Fruit fly (Drosophila melanogaster) whole organism, embryonic: ENCODE measurements around the gene CG14120.

Experiments
- Abd-B ChIP-seq: fragments of 200-800 bp; sonication (Bioruptor generic); optimal IDR thresholded peaks from 2 replicates; lab custom pipeline; 2018; ENCODE audit warnings: missing biosample characterization, mild to moderate bottlenecking, missing genetic modification characterization, moderate library complexity
- Ada2b ChIP-seq: fragments of 200-800 bp; sonication (Bioruptor generic); IDR thresholded peaks from 2 replicates; pipeline ENCODE4 v1.3.6; 2022; ENCODE audit warnings: missing biosample characterization, missing genetic modification characterization
- CG10565 ChIP-seq: fragments of 200-800 bp; sonication (Bioruptor generic); optimal IDR thresholded peaks from 3 replicates; lab custom pipeline; 2016; ENCODE audit warnings: missing biosample characterization, mild to moderate bottlenecking, missing genetic modification characterization
- CG11696 ChIP-seq: fragments of 200-800 bp; sonication (Bioruptor generic); IDR thresholded peaks from 2 replicates; pipeline ENCODE4 v1.3.6; 2022; ENCODE audit warnings: missing biosample characterization, missing genetic modification characterization
- CG1602 ChIP-seq: fragments of 200-800 bp; sonication (Bioruptor generic); optimal IDR thresholded peaks from 3 replicates; lab custom pipeline; 2016; ENCODE audit warnings: missing biosample characterization, missing genetic modification characterization
- CG16863 ChIP-seq: fragments of 200-800 bp; sonication (Bioruptor generic); optimal IDR thresholded peaks from 3 replicates; lab custom pipeline; 2016; ENCODE audit warnings: missing biosample characterization, missing genetic modification characterization
- CG17612 ChIP-seq: fragments of 200-800 bp; sonication (Bioruptor generic); IDR thresholded peaks from 2 replicates; pipeline ENCODE4 v1.3.6; 2022; ENCODE audit warnings: missing biosample characterization, missing genetic modification characterization
- CG18476 ChIP-seq: fragments of 200-800 bp; sonication (Bioruptor generic); optimal IDR thresholded peaks from 2 replicates; lab custom pipeline; 2016; ENCODE audit warnings: missing biosample characterization, mild to moderate bottlenecking, missing genetic modification characterization
- CG33213 ChIP-seq: fragments of 200-800 bp; sonication (Bioruptor generic); optimal IDR thresholded peaks from 3 replicates; lab custom pipeline; 2016; ENCODE audit warnings: missing biosample characterization, missing genetic modification characterization
- CG3407 ChIP-seq: fragments of 200-800 bp; sonication (Bioruptor generic); optimal IDR thresholded peaks from 2 replicates; lab custom pipeline; 2018; ENCODE audit warnings: missing biosample characterization, mild to moderate bottlenecking, missing genetic modification characterization
- CG34422 ChIP-seq: fragments of 200-800 bp; sonication (Bioruptor generic); IDR thresholded peaks from 3 replicates; pipeline ENCODE4 v1.3.6; 2022; ENCODE audit warnings: missing biosample characterization, missing genetic modification characterization
- CG3847 ChIP-seq: fragments of 200-800 bp; sonication (Bioruptor generic); IDR thresholded peaks from 2 replicates; pipeline ENCODE4 v1.3.6; 2022; ENCODE audit warnings: missing biosample characterization, missing genetic modification characterization
- CG6683 ChIP-seq: fragments of 200-800 bp; sonication (Bioruptor generic); optimal IDR thresholded peaks from 2 replicates; lab custom pipeline; 2017; ENCODE audit warnings: missing biosample characterization, mild to moderate bottlenecking, missing genetic modification characterization, missing genetic modification reagents
- CG7372 ChIP-seq: fragments of 200-800 bp; sonication (Bioruptor generic); IDR thresholded peaks from 2 replicates; pipeline ENCODE4 v1.3.6; 2022; ENCODE audit warnings: missing biosample characterization, missing genetic modification characterization
- CG9215 ChIP-seq: fragments of 200-800 bp; sonication (Bioruptor generic); IDR thresholded peaks from 2 replicates; pipeline ENCODE4 v1.3.6; 2022; ENCODE audit warnings: missing biosample characterization, missing genetic modification characterization
- CTCF ChIP-seq: fragments of 200-800 bp; sonication (Bioruptor generic); optimal IDR thresholded peaks from 2 replicates; lab custom pipeline; 2017; ENCODE audit warnings: missing biosample characterization, mild to moderate bottlenecking, missing genetic modification characterization, moderate library complexity
- Elba2 ChIP-seq: fragments of 200-800 bp; sonication (Bioruptor generic); optimal IDR thresholded peaks from 3 replicates; lab custom pipeline; 2016; ENCODE audit warnings: missing biosample characterization, missing genetic modification characterization
- Gug ChIP-seq: fragments of 200-800 bp; sonication (Bioruptor generic); IDR thresholded peaks from 4 replicates; pipeline ENCODE4 v1.3.6; 2022; ENCODE audit warnings: missing biosample characterization, missing genetic modification characterization
- HLH4C ChIP-seq: fragments of 200-800 bp; sonication (Bioruptor generic); IDR thresholded peaks from 3 replicates; pipeline ENCODE4 v1.3.6; 2022; ENCODE audit warnings: missing biosample characterization, missing genetic modification characterization; ENCODE audit not compliant: partially characterized antibody
- NC2α ChIP-seq: fragments of 200-800 bp; sonication (Bioruptor generic); optimal IDR thresholded peaks from 2 replicates; lab custom pipeline; 2016; ENCODE audit warnings: missing biosample characterization, missing genetic modification characterization
- Nf-YC ChIP-seq: fragments of 200-800 bp; optimal IDR thresholded peaks from 3 replicates; lab custom pipeline; 2019; ENCODE audit warnings: missing biosample characterization, mild to moderate bottlenecking, missing genetic modification characterization, moderate library complexity
- Poxn ChIP-seq: fragments of 200-800 bp; sonication (Bioruptor generic); IDR thresholded peaks from 2 replicates; pipeline ENCODE4 v1.3.6; 2022; ENCODE audit warnings: missing biosample characterization, missing genetic modification characterization
- Stat92E ChIP-seq, 3 experiments: fragments of >200 bp in 2 of 3; fragments of 200-800 bp in 1 of 3; sonication (Bioruptor generic) in 1 of 3; optimal IDR thresholded peaks; 2 replicates each; lab custom pipeline; 2017 to 2019; ENCODE audit warnings: missing biosample characterization in 3 of 3, missing genetic modification characterization in 3 of 3, mild to moderate bottlenecking in 1 of 3, moderate library complexity in 1 of 3
- abd-A ChIP-seq: fragments of 200-800 bp; sonication (Bioruptor generic); optimal IDR thresholded peaks from 3 replicates; lab custom pipeline; 2019; ENCODE audit warnings: missing biosample characterization, mild to moderate bottlenecking, missing genetic modification characterization, moderate library complexity
- ac ChIP-seq: fragments of 200-800 bp; sonication (Bioruptor generic); optimal IDR thresholded peaks from 3 replicates; lab custom pipeline; 2017; ENCODE audit warnings: missing biosample characterization, mild to moderate bottlenecking, missing genetic modification characterization
- br ChIP-seq: fragments of >200 bp; optimal IDR thresholded peaks from 2 replicates; lab custom pipeline; 2017
- cas ChIP-seq: fragments of 200-800 bp; sonication (Bioruptor generic); IDR thresholded peaks from 2 replicates; pipeline ENCODE4 v1.3.6; 2022; ENCODE audit warnings: missing biosample characterization, missing genetic modification characterization
- corto ChIP-seq: fragments of 200-800 bp; sonication (Bioruptor generic); optimal IDR thresholded peaks from 2 replicates; lab custom pipeline; 2016; ENCODE audit warnings: missing biosample characterization, mild to moderate bottlenecking, missing genetic modification characterization, moderate library complexity
- croc ChIP-seq: fragments of 200-800 bp; sonication (Bioruptor generic); conservative IDR thresholded peaks from 3 replicates; pipeline ENCODE4 v1.3.6; 2022; ENCODE audit warnings: missing biosample characterization, missing genetic modification characterization
- disco-r ChIP-seq: fragments of 200-800 bp; sonication (Bioruptor generic); optimal IDR thresholded peaks from 2 replicates; lab custom pipeline; 2016; ENCODE audit warnings: missing biosample characterization, missing genetic modification characterization
- en ChIP-seq: fragments of 200-800 bp; sonication (Bioruptor generic); optimal IDR thresholded peaks from 2 replicates; lab custom pipeline; 2016; ENCODE audit warnings: missing biosample characterization, missing genetic modification characterization
- exex ChIP-seq: fragments of 200-800 bp; sonication (Bioruptor generic); optimal IDR thresholded peaks from 4 replicates; lab custom pipeline; 2018; ENCODE audit warnings: missing biosample characterization, mild to moderate bottlenecking, missing genetic modification characterization, moderate library complexity
- gsb-n ChIP-seq: fragments of 200-800 bp; sonication (Bioruptor generic); optimal IDR thresholded peaks from 3 replicates; lab custom pipeline; 2018; ENCODE audit warnings: missing biosample characterization, mild to moderate bottlenecking, missing genetic modification characterization
- ind ChIP-seq: fragments of 200-800 bp; sonication (Bioruptor generic); optimal IDR thresholded peaks from 3 replicates; lab custom pipeline; 2016; ENCODE audit warnings: missing biosample characterization, missing genetic modification characterization
- kah ChIP-seq: fragments of 200-800 bp; sonication (Bioruptor generic); optimal IDR thresholded peaks from 2 replicates; lab custom pipeline; 2018; ENCODE audit warnings: missing biosample characterization, mild to moderate bottlenecking, missing genetic modification characterization
- lbe ChIP-seq: fragments of 200-800 bp; sonication (Bioruptor generic); optimal IDR thresholded peaks from 2 replicates; lab custom pipeline; 2016; ENCODE audit warnings: missing biosample characterization, mild to moderate bottlenecking, missing genetic modification characterization
- lilli ChIP-seq: fragments of 200-800 bp; sonication (Bioruptor generic); optimal IDR thresholded peaks from 3 replicates; lab custom pipeline; 2016; ENCODE audit warnings: missing biosample characterization, missing genetic modification characterization
- lmd ChIP-seq: fragments of 200-800 bp; sonication (Bioruptor generic); IDR thresholded peaks from 2 replicates; pipeline ENCODE4 v1.3.6; 2022; ENCODE audit warnings: missing biosample characterization, missing genetic modification characterization
- luna ChIP-seq: fragments of 200-800 bp; sonication (Bioruptor generic); optimal IDR thresholded peaks from 2 replicates; lab custom pipeline; 2016; ENCODE audit warnings: missing biosample characterization, missing genetic modification characterization
- mam ChIP-seq: fragments of 200-800 bp; sonication (Bioruptor generic); optimal IDR thresholded peaks from 3 replicates; lab custom pipeline; 2016; ENCODE audit warnings: missing biosample characterization, missing genetic modification characterization
- pho ChIP-seq: fragments of 200-800 bp; sonication (Bioruptor generic); optimal IDR thresholded peaks from 2 replicates; lab custom pipeline; 2016; ENCODE audit warnings: missing biosample characterization, missing genetic modification characterization
- sd ChIP-seq: fragments of 200-800 bp; sonication (Bioruptor generic); optimal IDR thresholded peaks from 3 replicates; lab custom pipeline; 2018; ENCODE audit warnings: missing biosample characterization, mild to moderate bottlenecking, missing genetic modification characterization, moderate library complexity
- seq ChIP-seq: fragments of 200-800 bp; sonication (Bioruptor generic); IDR thresholded peaks from 2 replicates; pipeline ENCODE4 v1.3.6; 2022; ENCODE audit warnings: missing biosample characterization, missing genetic modification characterization
- stc ChIP-seq: fragments of 200-800 bp; sonication (Bioruptor generic); IDR thresholded peaks from 2 replicates; pipeline ENCODE4 v1.3.6; 2022; ENCODE audit warnings: missing biosample characterization, missing genetic modification characterization
- tap ChIP-seq: fragments of 200-800 bp; optimal IDR thresholded peaks from 3 replicates; lab custom pipeline; 2019; ENCODE audit warnings: missing biosample characterization, mild to moderate bottlenecking, missing genetic modification characterization, moderate library complexity
- tin ChIP-seq: fragments of 200-800 bp; sonication (Bioruptor generic); optimal IDR thresholded peaks from 3 replicates; lab custom pipeline; 2016; ENCODE audit warnings: missing biosample characterization, missing genetic modification characterization
- tio ChIP-seq: fragments of 200-800 bp; sonication (Bioruptor generic); optimal IDR thresholded peaks from 2 replicates; lab custom pipeline; 2017; ENCODE audit warnings: missing biosample characterization, missing genetic modification characterization, inconsistent platforms
- tna ChIP-seq: fragments of 200-800 bp; sonication (Bioruptor generic); IDR thresholded peaks from 2 replicates; pipeline ENCODE4 v1.3.6; 2022; ENCODE audit warnings: missing biosample characterization, missing genetic modification characterization; ENCODE audit not compliant: partially characterized antibody
- toy ChIP-seq: fragments of 200-800 bp; sonication (Bioruptor generic); IDR thresholded peaks from 2 replicates; pipeline ENCODE4 v1.3.6; 2022; ENCODE audit warnings: missing biosample characterization, missing genetic modification characterization
- vfl ChIP-seq: fragments of 200-800 bp; sonication (Bioruptor generic); optimal IDR thresholded peaks from 2 replicates; lab custom pipeline; 2016; ENCODE audit warnings: missing biosample characterization, missing genetic modification characterization
- wor ChIP-seq: fragments of 200-800 bp; sonication (Bioruptor generic); IDR thresholded peaks from 2 replicates; pipeline ENCODE4 v1.3.6; 2022; ENCODE audit warnings: missing biosample characterization, missing genetic modification characterization

The CG14120 gene

dm6 chr3L:12843056-12843799 is 41.6 kb upstream of the CG14120 start, which contains the start of gene nebu (continued):
- peak; percentile 98 for TF ChIP-seq mam (GFP tag; lab: Kevin White, UChicago)
- TF ChIP-seq br (lab: Kevin White, UChicago) = no peak
- no peak for TF ChIP-seq tna (GFP tag; lab: Robert Waterston, UW)
- peak; percentile 95 for TF ChIP-seq Gug
- TF ChIP-seq Stat92E (GFP tag; optimal IDR thresholded peaks at IDR 0.05; lab: Kevin White, UChicago) = no peak
- TF ChIP-seq ac (GFP tag; lab: Kevin White, UChicago) = peak; percentile 62
- peak; percentile 91 for TF ChIP-seq toy (GFP tag; lab: Robert Waterston, UW)
- TF ChIP-seq HLH4C (GFP tag; lab: Robert Waterston, UW) = no peak
- peak; percentile 94 for TF ChIP-seq tio (GFP tag; lab: Kevin White, UChicago)
- peak; percentile 94 for TF ChIP-seq CG9215
- peak; percentile 84 for TF ChIP-seq wor
- no peak for TF ChIP-seq Abd-B
- TF ChIP-seq abd-A (tag; lab: Kevin White, UChicago) = peak; percentile 90
- TF ChIP-seq pho (GFP tag; lab: Kevin White, UChicago) = peak; percentile 99
- TF ChIP-seq lilli (GFP tag; lab: Kevin White, UChicago) = peak; percentile 98
- peak; percentile 96 for TF ChIP-seq CG34422 (GFP tag; lab: Robert Waterston, UW)
- peak; percentile 95 for TF ChIP-seq CG6683
- TF ChIP-seq seq (GFP tag; lab: Robert Waterston, UW) = peak; percentile 94
- TF ChIP-seq CTCF (GFP tag; lab: Kevin White, UChicago) = peak; percentile 38
- TF ChIP-seq CG17612 (GFP tag; lab: Robert Waterston, UW) = peak; percentile 95
- TF ChIP-seq corto (GFP tag; lab: Kevin White, UChicago) = peak; percentile 98
- TF ChIP-seq ind (GFP tag; lab: Kevin White, UChicago) = peak; percentile 97
- TF ChIP-seq en (GFP tag; lab: Kevin White, UChicago) = peak; percentile 90
- peak; percentile 80 for TF ChIP-seq croc (GFP tag; lab: Robert Waterston, UW)
- TF ChIP-seq CG1602 = peak; percentile 91
- TF ChIP-seq NC2α (GFP tag; lab: Kevin White, UChicago) = peak; percentile 91
- peak; percentile 95 for TF ChIP-seq stc (GFP tag; lab: Robert Waterston, UW)
- TF ChIP-seq CG3847 = peak; percentile 96
- TF ChIP-seq CG10565 (GFP tag; lab: Kevin White, UChicago) = peak; percentile 83
- peak; percentile 93 for TF ChIP-seq CG16863 (GFP tag; lab: Kevin White, UChicago)
- TF ChIP-seq vfl (GFP tag; lab: Kevin White, UChicago) = peak; percentile 95
- peak; percentile 96 for TF ChIP-seq CG33213 (GFP tag; lab: Kevin White, UChicago)
- peak; percentile 97 for TF ChIP-seq lbe (GFP tag; lab: Kevin White, UChicago)
- peak; percentile 83 for TF ChIP-seq CG11696 (GFP tag; lab: Robert Waterston, UW)
- peak; percentile 98 for TF ChIP-seq luna (GFP tag; lab: Kevin White, UChicago)
- peak; percentile 81 for TF ChIP-seq Nf-YC (tag; lab: Kevin White, UChicago)
- peak; percentile 95 for TF ChIP-seq CG7372 (GFP tag; lab: Robert Waterston, UW)
- TF ChIP-seq gsb-n (tag; lab: Kevin White, UChicago) = peak; percentile 74
- peak; percentile 91 for TF ChIP-seq sd (tag; lab: Kevin White, UChicago)
- peak; percentile 92 for TF ChIP-seq cas (GFP tag; lab: Robert Waterston, UW)
- TF ChIP-seq disco-r (GFP tag; lab: Kevin White, UChicago) = peak; percentile 93
- TF ChIP-seq CG3407 (GFP tag; lab: Kevin White, UChicago) = peak; percentile 78
- peak; percentile 93 for TF ChIP-seq Poxn (GFP tag; lab: Robert Waterston, UW)
- TF ChIP-seq tin (GFP tag; lab: Kevin White, UChicago) = peak; percentile 96
- peak; percentile 51 for TF ChIP-seq Elba2 (GFP tag; lab: Kevin White, UChicago)
- peak; percentile 66 for TF ChIP-seq kah (GFP tag; lab: Kevin White, UChicago)
- TF ChIP-seq Ada2b = peak; percentile 96
- TF ChIP-seq tap (tag; lab: Kevin White, UChicago) = peak; percentile 91
- TF ChIP-seq lmd (GFP tag; lab: Robert Waterston, UW) = peak; percentile 97; the same call in 1 of the 2 replicates
- TF ChIP-seq CG18476 (GFP tag; lab: Kevin White, UChicago) = peak; percentile 93
- peak; percentile 83 for TF ChIP-seq exex (tag; lab: Kevin White, UChicago)
